Fruit fly (Drosophila melanogaster) whole organism, embryonic: Measurements from ENCODE around the gene Rtc1.

Experiments used
- ATbp ChIP-seq: fragments of 200-800 bp; sonication (Bioruptor generic); optimal IDR thresholded peaks from 2 replicates; lab custom pipeline; 2017; ENCODE audit warnings: missing biosample characterization, mild to moderate bottlenecking, missing genetic modification characterization, missing genetic modification reagents
- Atf6 ChIP-seq: fragments of 200-800 bp; sonication (Bioruptor generic); IDR thresholded peaks from 2 replicates; pipeline ENCODE4 v1.3.6; 2022; ENCODE audit warnings: missing biosample characterization, missing genetic modification characterization
- B-H2 ChIP-seq: fragments of 200-800 bp; sonication (Bioruptor generic); optimal IDR thresholded peaks from 2 replicates; lab custom pipeline; 2018; ENCODE audit warnings: missing biosample characterization, mild to moderate bottlenecking, missing genetic modification characterization
- CG10209 ChIP-seq: fragments of 200-800 bp; sonication (Bioruptor generic); optimal IDR thresholded peaks from 3 replicates; lab custom pipeline; 2017; ENCODE audit warnings: missing biosample characterization, mild to moderate bottlenecking, missing genetic modification characterization, missing genetic modification reagents
- CG12071 ChIP-seq: fragments of 200-800 bp; sonication (Bioruptor generic); optimal IDR thresholded peaks from 3 replicates; lab custom pipeline; 2018; ENCODE audit warnings: missing biosample characterization, mild to moderate bottlenecking, missing genetic modification characterization
- CG12236 ChIP-seq: fragments of 200-800 bp; sonication (Bioruptor generic); optimal IDR thresholded peaks from 2 replicates; lab custom pipeline; 2016; ENCODE audit warnings: missing biosample characterization, missing genetic modification characterization
- CG15514 ChIP-seq: fragments of 200-800 bp; sonication (Bioruptor generic); optimal IDR thresholded peaks from 3 replicates; lab custom pipeline; 2017; ENCODE audit warnings: missing biosample characterization, missing genetic modification characterization, mild to moderate bottlenecking, moderate library complexity, missing genetic modification reagents
- CG1603 ChIP-seq: fragments of 200-800 bp; sonication (Bioruptor generic); optimal IDR thresholded peaks from 2 replicates; lab custom pipeline; 2019; ENCODE audit warnings: missing biosample characterization, mild to moderate bottlenecking, missing genetic modification characterization, moderate library complexity
- CG16815 ChIP-seq: fragments of 200-800 bp; sonication (Bioruptor generic); optimal IDR thresholded peaks from 3 replicates; lab custom pipeline; 2017; ENCODE audit warnings: missing biosample characterization, mild to moderate bottlenecking, missing genetic modification characterization
- CG17328 ChIP-seq: fragments of 200-800 bp; sonication (Bioruptor generic); IDR thresholded peaks from 2 replicates; pipeline ENCODE4 v1.3.6; 2022; ENCODE audit warnings: missing biosample characterization, missing genetic modification characterization
- CG17912 ChIP-seq: fragments of 200-800 bp; sonication (Bioruptor generic); optimal IDR thresholded peaks from 2 replicates; lab custom pipeline; 2018; ENCODE audit warnings: missing biosample characterization, mild to moderate bottlenecking, missing genetic modification characterization
- CG18476 ChIP-seq: fragments of 200-800 bp; sonication (Bioruptor generic); optimal IDR thresholded peaks from 2 replicates; lab custom pipeline; 2016; ENCODE audit warnings: missing biosample characterization, mild to moderate bottlenecking, missing genetic modification characterization
- CG30403 ChIP-seq: fragments of 200-800 bp; sonication (Bioruptor generic); optimal IDR thresholded peaks from 3 replicates; lab custom pipeline; 2016; ENCODE audit warnings: missing biosample characterization, missing genetic modification characterization
- CG31388 ChIP-seq: fragments of 200-800 bp; sonication (Bioruptor generic); optimal IDR thresholded peaks from 2 replicates; lab custom pipeline; 2016; ENCODE audit warnings: missing biosample characterization, missing genetic modification characterization
- CG32772 ChIP-seq: fragments of 200-800 bp; sonication (Bioruptor generic); IDR thresholded peaks from 2 replicates; pipeline ENCODE4 v1.3.6; 2022; ENCODE audit warnings: missing biosample characterization, missing genetic modification characterization
- CG4404 ChIP-seq: fragments of 200-800 bp; sonication (Bioruptor generic); IDR thresholded peaks from 2 replicates; pipeline ENCODE4 v1.3.6; 2022; ENCODE audit warnings: missing biosample characterization, missing genetic modification characterization
- CG7839 ChIP-seq: fragments of 200-800 bp; sonication (Bioruptor generic); optimal IDR thresholded peaks from 3 replicates; lab custom pipeline; 2018; ENCODE audit warnings: missing biosample characterization, mild to moderate bottlenecking, missing genetic modification characterization, moderate library complexity
- CG7928 ChIP-seq: fragments of 200-800 bp; sonication (Bioruptor generic); optimal IDR thresholded peaks from 2 replicates; lab custom pipeline; 2017; ENCODE audit warnings: missing biosample characterization, mild to moderate bottlenecking, missing genetic modification characterization
- Gug ChIP-seq: fragments of 200-800 bp; sonication (Bioruptor generic); IDR thresholded peaks from 4 replicates; pipeline ENCODE4 v1.3.6; 2022; ENCODE audit warnings: missing biosample characterization, missing genetic modification characterization
- H2.0 ChIP-seq: fragments of 200-800 bp; sonication (Bioruptor generic); IDR thresholded peaks from 2 replicates; pipeline ENCODE4 v1.3.6; 2022; ENCODE audit warnings: missing biosample characterization, missing genetic modification characterization
- HLH4C ChIP-seq: fragments of 200-800 bp; sonication (Bioruptor generic); IDR thresholded peaks from 3 replicates; pipeline ENCODE4 v1.3.6; 2022; ENCODE audit warnings: missing biosample characterization, missing genetic modification characterization; ENCODE audit not compliant: partially characterized antibody
- HLHmδ ChIP-seq: fragments of 200-800 bp; sonication (Bioruptor generic); optimal IDR thresholded peaks from 2 replicates; lab custom pipeline; 2018; ENCODE audit warnings: missing biosample characterization, mild to moderate bottlenecking, missing genetic modification characterization, moderate library complexity
- Lhr ChIP-seq: fragments of 200-800 bp; sonication (Bioruptor generic); optimal IDR thresholded peaks from 3 replicates; lab custom pipeline; 2017; ENCODE audit warnings: mild to moderate bottlenecking, missing biosample characterization, missing genetic modification reagents, missing genetic modification characterization
- Lim3 ChIP-seq: fragments of 200-800 bp; sonication (Bioruptor generic); IDR thresholded peaks from 2 replicates; pipeline ENCODE4 v1.3.6; 2022; ENCODE audit warnings: missing biosample characterization, missing genetic modification characterization
- Lpt ChIP-seq: fragments of >200 bp; optimal IDR thresholded peaks from 2 replicates; lab custom pipeline; 2018; ENCODE audit warnings: missing biosample characterization, missing genetic modification characterization
- Med ChIP-seq: fragments of 200-800 bp; sonication (Bioruptor generic); peaks from one replicate; lab custom pipeline; 2016; ENCODE audit warnings: missing biosample characterization, missing genetic modification characterization, mild to moderate bottlenecking, inconsistent platforms, moderate library complexity
- NC2β ChIP-seq: fragments of 200-800 bp; sonication (Bioruptor generic); optimal IDR thresholded peaks from 2 replicates; lab custom pipeline; 2016; ENCODE audit warnings: missing biosample characterization, missing genetic modification characterization
- PHDP ChIP-seq: fragments of 200-800 bp; sonication (Bioruptor generic); optimal IDR thresholded peaks from 3 replicates; lab custom pipeline; 2018; ENCODE audit warnings: missing biosample characterization, mild to moderate bottlenecking, missing genetic modification characterization, moderate library complexity
- Sry-β ChIP-seq: fragments of 200-800 bp; sonication (Bioruptor generic); optimal IDR thresholded peaks from 2 replicates; lab custom pipeline; 2018; ENCODE audit warnings: missing biosample characterization, mild to moderate bottlenecking, missing genetic modification characterization, moderate library complexity
- abd-A ChIP-seq: fragments of 200-800 bp; sonication (Bioruptor generic); optimal IDR thresholded peaks from 3 replicates; lab custom pipeline; 2019; ENCODE audit warnings: missing biosample characterization, mild to moderate bottlenecking, missing genetic modification characterization, moderate library complexity
- al ChIP-seq: fragments of 200-800 bp; sonication (Bioruptor generic); IDR thresholded peaks from 2 replicates; pipeline ENCODE4 v1.3.6; 2022; ENCODE audit warnings: missing biosample characterization, missing genetic modification characterization
- ash1 ChIP-seq: fragments of 200-800 bp; sonication (Bioruptor generic); optimal IDR thresholded peaks from 2 replicates; lab custom pipeline; 2018; ENCODE audit warnings: missing biosample characterization, mild to moderate bottlenecking, missing genetic modification characterization
- ato ChIP-seq: fragments of 200-800 bp; sonication (Bioruptor generic); IDR thresholded peaks from 2 replicates; pipeline ENCODE4 v1.3.6; 2022; ENCODE audit warnings: missing biosample characterization, missing genetic modification characterization; ENCODE audit not compliant: partially characterized antibody
- bcd ChIP-seq: fragments of 200-800 bp; sonication (Bioruptor generic); optimal IDR thresholded peaks from 2 replicates; lab custom pipeline; 2017; ENCODE audit warnings: missing biosample characterization, mild to moderate bottlenecking, missing genetic modification characterization
- br ChIP-seq: fragments of >200 bp; optimal IDR thresholded peaks from 2 replicates; lab custom pipeline; 2017
- chif ChIP-seq, 2 experiments: fragments of 200-800 bp; sonication (Bioruptor generic); optimal IDR thresholded peaks; 3 replicates each; lab custom pipeline; 2016; ENCODE audit warnings: missing biosample characterization in 2 of 2, missing genetic modification characterization in 2 of 2
- ems ChIP-seq: fragments of 200-800 bp; sonication (Bioruptor generic); optimal IDR thresholded peaks from 3 replicates; lab custom pipeline; 2016; ENCODE audit warnings: missing biosample characterization, missing genetic modification characterization
- fu2 ChIP-seq: fragments of 200-800 bp; sonication (Bioruptor generic); optimal IDR thresholded peaks from 2 replicates; lab custom pipeline; 2016; ENCODE audit warnings: missing biosample characterization, missing genetic modification characterization
- grn ChIP-seq: fragments of 200-800 bp; sonication (Bioruptor generic); optimal IDR thresholded peaks from 3 replicates; lab custom pipeline; 2017; ENCODE audit warnings: missing biosample characterization, missing genetic modification characterization
- mirr ChIP-seq: fragments of 200-800 bp; sonication (Bioruptor generic); optimal IDR thresholded peaks from 3 replicates; lab custom pipeline; 2018; ENCODE audit warnings: missing biosample characterization, mild to moderate bottlenecking, missing genetic modification characterization
- rib ChIP-seq: fragments of 200-800 bp; sonication (Bioruptor generic); IDR thresholded peaks from 2 replicates; pipeline ENCODE4 v1.3.6; 2022; ENCODE audit warnings: missing biosample characterization, missing genetic modification characterization
- row ChIP-seq: fragments of 200-800 bp; sonication (Bioruptor generic); IDR thresholded peaks from 3 replicates; pipeline ENCODE4 v1.3.6; 2022; ENCODE audit warnings: missing biosample characterization, missing genetic modification characterization
- so ChIP-seq: fragments of 200-800 bp; sonication (Bioruptor generic); IDR thresholded peaks from 3 replicates; pipeline ENCODE4 v1.3.6; 2022; ENCODE audit warnings: missing biosample characterization, missing genetic modification characterization
- stc ChIP-seq: fragments of 200-800 bp; sonication (Bioruptor generic); IDR thresholded peaks from 2 replicates; pipeline ENCODE4 v1.3.6; 2022; ENCODE audit warnings: missing biosample characterization, missing genetic modification characterization
- twi ChIP-seq: fragments of 200-800 bp; optimal IDR thresholded peaks from 2 replicates; lab custom pipeline; 2019; ENCODE audit warnings: missing biosample characterization, mild to moderate bottlenecking, missing genetic modification characterization, moderate library complexity
- wdn ChIP-seq: fragments of 200-800 bp; sonication (Bioruptor generic); IDR thresholded peaks from 2 replicates; pipeline ENCODE4 v1.3.6; 2022; ENCODE audit warnings: missing biosample characterization, missing genetic modification characterization
- zen ChIP-seq: fragments of 200-800 bp; sonication (Bioruptor generic); optimal IDR thresholded peaks from 3 replicates; lab custom pipeline; 2018; ENCODE audit warnings: missing biosample characterization, mild to moderate bottlenecking, missing genetic modification characterization, moderate library complexity
- zen2 ChIP-seq: fragments of 200-800 bp; sonication (Bioruptor generic); IDR thresholded peaks from 3 replicates; pipeline ENCODE4 v1.3.6; 2022; ENCODE audit warnings: missing biosample characterization, missing genetic modification characterization; ENCODE audit not compliant: partially characterized antibody

Rtc1 gene

dm6 chrX:13748906-13749872 is 7.8 kb upstream of the Rtc1 start (continued):
- TF ChIP-seq fu2 (GFP tag; lab: Kevin White, UChicago) (peak; percentile 31), CG12236 (GFP tag; lab: Kevin White, UChicago) (no peak)

- TF ChIP-seq zen2 (no peak), CG18476 (no peak), ash1 (GFP tag; lab: Kevin White, UChicago) (no peak), CG7928 (GFP tag; lab: Kevin White, UChicago) (no peak), CG17912 (GFP tag; lab: Kevin White, UChicago) (no peak), CG16815 (no peak), Atf6 (GFP tag; lab: Robert Waterston, UW) (0 out of 2 replicates have a peak, but pooled peaks have one; percentile 10), bcd (GFP tag; lab: Kevin White, UChicago) (no peak), br (no peak), CG31388 (GFP tag; lab: Kevin White, UChicago) (no peak), CG1603 (no peak), ems (GFP tag; lab: Kevin White, UChicago) (no peak), ato (no peak), HLHmδ (GFP tag; lab: Kevin White, UChicago) (no peak), chif (GFP tag; optimal IDR thresholded peaks at IDR 0.05; lab: Kevin White, UChicago) (no peak), rib (GFP tag; lab: Robert Waterston, UW) (no peak), Med (GFP tag; lab: Kevin White, UChicago) (peak; percentile 58), CG12071 (GFP tag; lab: Kevin White, UChicago) (peak; percentile 10), CG4404 (no peak), Lpt (GFP tag; lab: Kevin White, UChicago) (no peak), twi (no peak), wdn (GFP tag; lab: Robert Waterston, UW) (no peak), Gug (GFP tag; lab: Robert Waterston, UW) (no peak), Sry-β (no peak), CG32772 (GFP tag; lab: Robert Waterston, UW) (no peak), ATbp (no peak), PHDP (tag; lab: Kevin White, UChicago) (no peak), Lhr (GFP tag; lab: Kevin White, UChicago) (no peak), H2.0 (GFP tag; lab: Robert Waterston, UW) (no peak), HLH4C (GFP tag; lab: Robert Waterston, UW) (no peak), B-H2 (GFP tag; lab: Kevin White, UChicago) (peak; percentile 68), CG30403 (GFP tag; lab: Kevin White, UChicago) (no peak), CG17328 (no peak), row (GFP tag; lab: Robert Waterston, UW) (no peak), grn (GFP tag; lab: Kevin White, UChicago) (no peak), Lim3 (GFP tag; lab: Robert Waterston, UW) (no peak), mirr (peak; percentile 75), CG10209 (GFP tag; lab: Kevin White, UChicago) (no peak), stc (0 out of 2 replicates have a peak, but pooled peaks have one; percentile 5), CG7839 (tag; lab: Kevin White, UChicago) (no peak), al (no peak), abd-A (tag; lab: Kevin White, UChicago) (peak; percentile 33), so (GFP tag; lab: Robert Waterston, UW) (peak; percentile 9; the same call in 1 of the 3 replicates), NC2β (GFP tag; lab: Kevin White, UChicago) (no peak), zen (no peak), CG15514 (GFP tag; lab: Kevin White, UChicago) (no peak)
Measured at dm6 chrX:13749873-13750241, 7.1 kb upstream of the Rtc1 start.
